Fruit fly (Drosophila melanogaster) whole organism, embryonic: ENCODE data around the gene Nse4.
A peak's percentile ranks its signal among the peaks of the same experiment; 100 is the strongest.

Source experiments
- B-H1 ChIP-seq: fragments of 200-800 bp; sonication (Bioruptor generic); IDR thresholded peaks from 3 replicates; pipeline ENCODE4 v1.3.6; 2022; ENCODE audit warnings: missing biosample characterization, missing genetic modification characterization
- B-H2 ChIP-seq: fragments of 200-800 bp; sonication (Bioruptor generic); optimal IDR thresholded peaks from 2 replicates; lab custom pipeline; 2018; ENCODE audit warnings: missing biosample characterization, mild to moderate bottlenecking, missing genetic modification characterization
- Bteb2 ChIP-seq: fragments of 200-800 bp; sonication (Bioruptor generic); optimal IDR thresholded peaks from 2 replicates; lab custom pipeline; 2016; ENCODE audit warnings: missing biosample characterization, missing genetic modification characterization
- CG1024 ChIP-seq: fragments of 200-800 bp; sonication (Bioruptor generic); IDR thresholded peaks from 2 replicates; pipeline ENCODE4 v1.3.6; 2022; ENCODE audit warnings: missing biosample characterization, missing genetic modification characterization
- CG10321 ChIP-seq: fragments of 200-800 bp; sonication (Bioruptor generic); IDR thresholded peaks from 2 replicates; pipeline ENCODE4 v1.3.6; 2022; ENCODE audit warnings: missing biosample characterization, missing genetic modification characterization
- CG10431 ChIP-seq: fragments of 200-800 bp; sonication (Bioruptor generic); optimal IDR thresholded peaks from 3 replicates; lab custom pipeline; 2018; ENCODE audit warnings: missing biosample characterization, mild to moderate bottlenecking, missing genetic modification characterization
- CG10565 ChIP-seq: fragments of 200-800 bp; sonication (Bioruptor generic); optimal IDR thresholded peaks from 3 replicates; lab custom pipeline; 2016; ENCODE audit warnings: missing biosample characterization, mild to moderate bottlenecking, missing genetic modification characterization
- CG14710 ChIP-seq: fragments of 200-800 bp; sonication (Bioruptor generic); optimal IDR thresholded peaks from 3 replicates; lab custom pipeline; 2019; ENCODE audit warnings: missing biosample characterization, mild to moderate bottlenecking, missing genetic modification characterization, moderate library complexity
- CG15696 ChIP-seq: fragments of 200-800 bp; sonication (Bioruptor generic); optimal IDR thresholded peaks from 2 replicates; lab custom pipeline; 2019; ENCODE audit warnings: missing biosample characterization, mild to moderate bottlenecking, missing genetic modification characterization, moderate library complexity
- CG1792 ChIP-seq: fragments of 200-800 bp; sonication (Bioruptor generic); optimal IDR thresholded peaks from 2 replicates; lab custom pipeline; 2016; ENCODE audit warnings: missing biosample characterization, missing genetic modification characterization
- CG18011 ChIP-seq: fragments of 200-800 bp; sonication (Bioruptor generic); optimal IDR thresholded peaks from 2 replicates; lab custom pipeline; 2017; ENCODE audit warnings: missing biosample characterization, missing genetic modification characterization, mild to moderate bottlenecking, moderate library complexity, missing genotype
- CG31441 ChIP-seq: fragments of 200-800 bp; sonication (Bioruptor generic); IDR thresholded peaks from 2 replicates; pipeline ENCODE4 v1.3.6; 2022; ENCODE audit warnings: missing biosample characterization, missing genetic modification characterization
- CG33213 ChIP-seq: fragments of 200-800 bp; sonication (Bioruptor generic); optimal IDR thresholded peaks from 3 replicates; lab custom pipeline; 2016; ENCODE audit warnings: missing biosample characterization, missing genetic modification characterization
- CG3407 ChIP-seq: fragments of 200-800 bp; sonication (Bioruptor generic); optimal IDR thresholded peaks from 2 replicates; lab custom pipeline; 2018; ENCODE audit warnings: missing biosample characterization, mild to moderate bottlenecking, missing genetic modification characterization
- CG7556 ChIP-seq: fragments of 200-800 bp; sonication (Bioruptor generic); optimal IDR thresholded peaks from 2 replicates; lab custom pipeline; 2017; ENCODE audit warnings: missing biosample characterization, mild to moderate bottlenecking, missing genetic modification characterization
- CG8089 ChIP-seq: fragments of 200-800 bp; sonication (Bioruptor generic); optimal IDR thresholded peaks from 3 replicates; lab custom pipeline; 2016; ENCODE audit warnings: missing biosample characterization, missing genetic modification characterization
- CG8944 ChIP-seq: fragments of 200-800 bp; sonication (Bioruptor generic); optimal IDR thresholded peaks from 3 replicates; lab custom pipeline; 2016; ENCODE audit warnings: missing biosample characterization, missing genetic modification characterization
- CG9215 ChIP-seq: fragments of 200-800 bp; sonication (Bioruptor generic); IDR thresholded peaks from 2 replicates; pipeline ENCODE4 v1.3.6; 2022; ENCODE audit warnings: missing biosample characterization, missing genetic modification characterization
- CG9437 ChIP-seq: fragments of 200-800 bp; sonication (Bioruptor generic); optimal IDR thresholded peaks from 2 replicates; lab custom pipeline; 2018; ENCODE audit warnings: missing biosample characterization, mild to moderate bottlenecking, missing genetic modification characterization
- D ChIP-seq, 2 experiments: fragments of 200-800 bp in 1 of 2; fragments of >200 bp in 1 of 2; sonication (Bioruptor generic) in 1 of 2; optimal IDR thresholded peaks; 2 replicates in 1 of 2; 3 replicates in 1 of 2; lab custom pipeline; 2017; ENCODE audit warnings: mild to moderate bottlenecking in 1 of 2, missing biosample characterization in 1 of 2, missing genetic modification characterization in 1 of 2, missing genetic modification reagents in 1 of 2
- Dbx ChIP-seq: fragments of 200-800 bp; sonication (Bioruptor generic); IDR thresholded peaks from 3 replicates; pipeline ENCODE4 v1.3.6; 2022; ENCODE audit warnings: missing biosample characterization, missing genetic modification characterization
- Ets65A ChIP-seq: fragments of 200-800 bp; sonication (Bioruptor generic); peaks from one replicate; lab custom pipeline; 2016; ENCODE audit warnings: missing biosample characterization, missing genetic modification characterization
- Fer1 ChIP-seq: fragments of 200-800 bp; sonication (Bioruptor generic); optimal IDR thresholded peaks from 2 replicates; lab custom pipeline; 2017; ENCODE audit warnings: missing biosample characterization, mild to moderate bottlenecking, missing genetic modification characterization
- Hr78 ChIP-seq, 2 experiments: fragments of 200-800 bp in 1 of 2; fragments of >200 bp in 1 of 2; sonication (Bioruptor generic) in 1 of 2; optimal IDR thresholded peaks; 2 replicates each; lab custom pipeline; 2017 to 2019; ENCODE audit warnings: missing biosample characterization in 2 of 2, missing genetic modification characterization in 2 of 2, mild to moderate bottlenecking in 1 of 2, moderate library complexity in 1 of 2
- MTF-1 ChIP-seq: fragments of 200-800 bp; sonication (Bioruptor generic); optimal IDR thresholded peaks from 2 replicates; lab custom pipeline; 2018; ENCODE audit warnings: missing biosample characterization, mild to moderate bottlenecking, missing genetic modification characterization, borderline replicate concordance
- Max ChIP-seq: fragments of 200-800 bp; sonication (Bioruptor generic); optimal IDR thresholded peaks from 2 replicates; lab custom pipeline; 2016; ENCODE audit warnings: missing biosample characterization, mild to moderate bottlenecking, missing genetic modification characterization
- Sox100B ChIP-seq: fragments of 200-800 bp; sonication (Bioruptor generic); optimal IDR thresholded peaks from 3 replicates; lab custom pipeline; 2018; ENCODE audit warnings: missing biosample characterization, mild to moderate bottlenecking, missing genetic modification characterization
- Sry-δ ChIP-seq: fragments of 200-800 bp; sonication (Bioruptor generic); optimal IDR thresholded peaks from 2 replicates; lab custom pipeline; 2016; ENCODE audit warnings: missing biosample characterization, missing genetic modification characterization
- ab ChIP-seq: fragments of 200-800 bp; sonication (Bioruptor generic); optimal IDR thresholded peaks from 2 replicates; lab custom pipeline; 2016; ENCODE audit warnings: missing biosample characterization, missing genetic modification characterization
- ac ChIP-seq: fragments of 200-800 bp; sonication (Bioruptor generic); optimal IDR thresholded peaks from 3 replicates; lab custom pipeline; 2017; ENCODE audit warnings: missing biosample characterization, mild to moderate bottlenecking, missing genetic modification characterization
- btn ChIP-seq: fragments of 200-800 bp; sonication (Bioruptor generic); optimal IDR thresholded peaks from 2 replicates; lab custom pipeline; 2016; ENCODE audit warnings: missing biosample characterization, missing genetic modification characterization
- cwo ChIP-seq: fragments of 200-800 bp; sonication (Bioruptor generic); optimal IDR thresholded peaks from 3 replicates; lab custom pipeline; 2017; ENCODE audit warnings: missing biosample characterization, missing genetic modification characterization, mild to moderate bottlenecking, moderate library complexity, missing genetic modification reagents
- disco-r ChIP-seq: fragments of 200-800 bp; sonication (Bioruptor generic); optimal IDR thresholded peaks from 2 replicates; lab custom pipeline; 2016; ENCODE audit warnings: missing biosample characterization, missing genetic modification characterization
- fd96Cb ChIP-seq: fragments of 200-800 bp; sonication (Bioruptor generic); optimal IDR thresholded peaks from 2 replicates; lab custom pipeline; 2018; ENCODE audit warnings: missing biosample characterization, mild to moderate bottlenecking, missing genetic modification characterization, moderate library complexity
- gce ChIP-seq: fragments of 200-800 bp; sonication (Bioruptor generic); IDR thresholded peaks from 3 replicates; pipeline ENCODE4 v1.3.6; 2022; ENCODE audit warnings: missing biosample characterization, missing genetic modification characterization
- grau ChIP-seq: fragments of 200-800 bp; optimal IDR thresholded peaks from 3 replicates; lab custom pipeline; 2019; ENCODE audit warnings: missing biosample characterization, mild to moderate bottlenecking, missing genetic modification characterization, moderate library complexity
- hb ChIP-seq: fragments of 200-800 bp; sonication (Bioruptor generic); IDR thresholded peaks from 3 replicates; pipeline ENCODE4 v1.3.6; 2022; ENCODE audit warnings: missing biosample characterization, missing genetic modification characterization; ENCODE audit not compliant: partially characterized antibody
- hth ChIP-seq: fragments of >200 bp; optimal IDR thresholded peaks from 2 replicates; lab custom pipeline; 2017; ENCODE audit warnings: inconsistent platforms
- klu ChIP-seq: fragments of 200-800 bp; sonication (Bioruptor generic); IDR thresholded peaks from 2 replicates; pipeline ENCODE4 v1.3.6; 2022; ENCODE audit warnings: missing biosample characterization, missing genetic modification characterization
- nerfin-1 ChIP-seq: fragments of 200-800 bp; sonication (Bioruptor generic); optimal IDR thresholded peaks from 3 replicates; lab custom pipeline; 2019; ENCODE audit warnings: missing biosample characterization, mild to moderate bottlenecking, missing genetic modification characterization, moderate library complexity
- otp ChIP-seq: fragments of 200-800 bp; sonication (Bioruptor generic); IDR thresholded peaks from 3 replicates; pipeline ENCODE4, ENCODE4 v1.3.6; 2022; ENCODE audit warnings: missing biosample characterization, missing genetic modification characterization
- pan ChIP-seq, 4 experiments: fragments of >200 bp in 3 of 4; fragments of 200-800 bp in 1 of 4; sonication (Bioruptor generic) in 1 of 4; optimal IDR thresholded peaks in 3 of 4; IDR thresholded peaks in 1 of 4; 2 replicates each; pipeline versions ENCODE4 v1.3.6 to Lab custom; 2017 to 2022; ENCODE audit warnings: missing biosample characterization in 2 of 4, missing genetic modification characterization in 2 of 4, mixed read lengths in 1 of 4
- prd ChIP-seq, 3 experiments: fragments of >200 bp in 2 of 3; fragments of 200-800 bp in 1 of 3; sonication (Bioruptor generic) in 1 of 3; optimal IDR thresholded peaks in 2 of 3; IDR thresholded peaks in 1 of 3; 2 replicates in 2 of 3; 3 replicates in 1 of 3; pipeline versions ENCODE4 v1.3.6 to Lab custom; 2017 to 2022; ENCODE audit warnings: missing biosample characterization in 1 of 3, missing genetic modification characterization in 1 of 3
- sisA ChIP-seq: fragments of 200-800 bp; sonication (Bioruptor generic); IDR thresholded peaks from 2 replicates; pipeline ENCODE4 v1.3.6; 2022; ENCODE audit warnings: missing biosample characterization, missing genetic modification characterization
- sob ChIP-seq: fragments of 200-800 bp; sonication (Bioruptor generic); IDR thresholded peaks from 2 replicates; pipeline ENCODE4 v1.3.6; 2022; ENCODE audit warnings: missing biosample characterization, missing genetic modification characterization
- tio ChIP-seq: fragments of 200-800 bp; sonication (Bioruptor generic); optimal IDR thresholded peaks from 2 replicates; lab custom pipeline; 2017; ENCODE audit warnings: missing biosample characterization, missing genetic modification characterization, inconsistent platforms
- trem ChIP-seq: fragments of 200-800 bp; optimal IDR thresholded peaks from 3 replicates; lab custom pipeline; 2019; ENCODE audit warnings: missing biosample characterization, mild to moderate bottlenecking, missing genetic modification characterization, moderate library complexity
- usp ChIP-seq: fragments of >200 bp; optimal IDR thresholded peaks from 2 replicates; lab custom pipeline; 2017; ENCODE audit warnings: missing biosample characterization, missing genetic modification characterization
- zf30C ChIP-seq: fragments of 200-800 bp; sonication (Bioruptor generic); optimal IDR thresholded peaks from 3 replicates; lab custom pipeline; 2018; ENCODE audit warnings: missing biosample characterization, mild to moderate bottlenecking, missing genetic modification characterization

The Nse4 gene

dm6 chr2L:10408122-10408576 lies 31.1 kb upstream of the Nse4 start, which contains the start of the genes Ip259 and RpS27A (continued):
- no peak for TF ChIP-seq CG8944 (GFP tag; lab: Kevin White, UChicago)
- peak; percentile 59 for TF ChIP-seq nerfin-1
- no peak for TF ChIP-seq hb (GFP tag; lab: Robert Waterston, UW)
- peak; percentile 88 for TF ChIP-seq CG33213 (GFP tag; lab: Kevin White, UChicago)
- no peak for TF ChIP-seq usp (GFP tag; lab: Kevin White, UChicago)
- TF ChIP-seq CG15696 (tag; lab: Kevin White, UChicago) = peak; percentile 42
- no peak for TF ChIP-seq pan (optimal IDR thresholded peaks at IDR 0.05; lab: Kevin White, UChicago)
- peak in 1 of 2 experiments; percentile 77 for TF ChIP-seq pan (GFP tag; optimal IDR thresholded peaks at IDR 0.05 in 1 of 2, IDR thresholded peaks at IDR 0.05 in 1 of 2)
- TF ChIP-seq Sry-δ (GFP tag; lab: Kevin White, UChicago) = peak; percentile 50
- no peak for TF ChIP-seq prd (optimal IDR thresholded peaks at IDR 0.05; lab: Kevin White, UChicago)
- TF ChIP-seq prd (GFP tag; IDR thresholded peaks at IDR 0.05; lab: Robert Waterston, UW) = peak; percentile 62; the same call in 2 of the 3 replicates
- TF ChIP-seq Dbx (GFP tag; lab: Robert Waterston, UW) = peak; percentile 88
- TF ChIP-seq ac (GFP tag; lab: Kevin White, UChicago) = peak; percentile 62
- TF ChIP-seq tio (GFP tag; lab: Kevin White, UChicago) = peak; percentile 71
- TF ChIP-seq CG10431 (GFP tag; lab: Kevin White, UChicago) = peak; percentile 63
- TF ChIP-seq B-H1 = peak; percentile 47; the same call in 2 of the 3 replicates
- no peak; the same call in 1 of the 2 replicates for TF ChIP-seq sisA (GFP tag; lab: Robert Waterston, UW)
- peak; percentile 86 for TF ChIP-seq Max
- TF ChIP-seq zf30C (GFP tag; lab: Kevin White, UChicago) = no peak
- peak; percentile 98 for TF ChIP-seq CG1024
- no peak for TF ChIP-seq CG7556 (GFP tag; lab: Kevin White, UChicago)
- peak; percentile 32 for TF ChIP-seq btn
- no peak for TF ChIP-seq ab (GFP tag; lab: Kevin White, UChicago)
- peak; percentile 69 for TF ChIP-seq grau (tag; lab: Kevin White, UChicago)
- TF ChIP-seq CG8089 (GFP tag; lab: Kevin White, UChicago) = peak; percentile 85
- TF ChIP-seq Sox100B (GFP tag; lab: Kevin White, UChicago) = peak; percentile 66
- no peak; the same call in 2 of the 3 replicates for TF ChIP-seq otp (GFP tag; lab: Robert Waterston, UW)
- TF ChIP-seq cwo (GFP tag; lab: Kevin White, UChicago) = no peak
- TF ChIP-seq Ets65A (GFP tag; lab: Kevin White, UChicago) = peak; percentile 98
- TF ChIP-seq gce (GFP tag; lab: Robert Waterston, UW) = peak; percentile 83; the same call in 2 of the 3 replicates
- peak; percentile 15 for TF ChIP-seq CG1792 (GFP tag; lab: Kevin White, UChicago)
- TF ChIP-seq Bteb2 = peak; percentile 55
- no peak for TF ChIP-seq Hr78 (GFP tag; optimal IDR thresholded peaks at IDR 0.05; lab: Kevin White, UChicago)
- no peak for TF ChIP-seq MTF-1 (GFP tag; lab: Kevin White, UChicago)
- no peak for TF ChIP-seq CG9215 (GFP tag; lab: Robert Waterston, UW)
- TF ChIP-seq trem (tag; lab: Kevin White, UChicago) = peak; percentile 55
- TF ChIP-seq CG3407 (GFP tag; lab: Kevin White, UChicago) = peak; percentile 70
- TF ChIP-seq CG10321 (GFP tag; lab: Robert Waterston, UW) = peak; percentile 44; the same call in 1 of the 2 replicates
- peak; percentile 42 for TF ChIP-seq fd96Cb (tag; lab: Kevin White, UChicago)
- TF ChIP-seq sob (GFP tag; lab: Robert Waterston, UW) = peak; percentile 84
- peak; percentile 55 for TF ChIP-seq CG18011 (GFP tag; lab: Kevin White, UChicago)
- TF ChIP-seq CG14710 (tag; lab: Kevin White, UChicago) = peak; percentile 73
- peak; percentile 43 for TF ChIP-seq disco-r (GFP tag; lab: Kevin White, UChicago)
- TF ChIP-seq CG9437 (GFP tag; lab: Kevin White, UChicago) = peak; percentile 74
- TF ChIP-seq D (optimal IDR thresholded peaks at IDR 0.05; lab: Kevin White, UChicago) = no peak
- TF ChIP-seq D (GFP tag; optimal IDR thresholded peaks at IDR 0.05; lab: Kevin White, UChicago) = peak; percentile 62
- TF ChIP-seq B-H2 (GFP tag; lab: Kevin White, UChicago) = peak; percentile 86
- TF ChIP-seq klu = no peak
- TF ChIP-seq hth (lab: Kevin White, UChicago) = no peak
- no peak for TF ChIP-seq CG10565 (GFP tag; lab: Kevin White, UChicago)
- no peak; the same call in 1 of the 2 replicates for TF ChIP-seq CG31441 (GFP tag; lab: Robert Waterston, UW)
- TF ChIP-seq Fer1 = peak; percentile 70
